ENCODE assay signal across 6 fruit fly cellular contexts in the genomic region with DNA sequence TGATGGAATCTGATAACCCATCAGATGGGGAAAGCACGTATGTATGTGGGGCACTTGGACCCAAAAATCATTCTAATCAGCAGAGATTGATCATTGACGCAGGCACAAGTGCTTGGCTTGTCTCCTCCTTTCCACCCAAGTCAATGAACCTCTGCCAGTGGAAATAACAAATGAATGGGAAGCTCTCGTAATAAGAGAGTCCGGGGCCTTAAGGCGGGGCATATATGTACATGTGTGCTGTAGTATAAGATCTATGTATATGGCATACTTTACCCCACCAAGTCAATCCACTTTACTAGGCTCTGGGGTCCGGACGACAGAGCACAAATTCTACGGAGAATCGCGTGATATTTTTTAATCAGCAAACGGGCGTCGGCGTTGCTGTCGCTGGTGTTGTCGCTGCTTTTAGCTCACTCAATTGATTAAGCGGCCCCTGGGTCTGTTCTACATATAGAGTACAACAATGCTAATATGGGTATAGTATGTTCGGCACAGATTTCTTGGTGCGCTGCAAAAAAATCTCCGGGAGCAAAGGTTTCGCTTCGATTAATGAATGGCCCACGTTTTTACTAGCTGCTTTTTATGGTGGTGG.
TF ChIP-seq lines count a peak whose summit lies in the region.

No protein-coding gene starts in this region.

- no peak for TF ChIP-seq CTCF in whole organism, embryonic (GFP tag; optimal IDR thresholded peaks at IDR 0.05; lab: Kevin White, UChicago)

TF ChIP-seq in whole organism, 6 proteins besides CTCF, POLR2A, EP300 and RAD21:
- peak; percentile 22 for TF ChIP-seq pan (optimal IDR thresholded peaks at IDR 0.05; lab: Kevin White, UChicago)
- no peak for TF ChIP-seq CG8478 (optimal IDR thresholded peaks at IDR 0.05; lab: Kevin White, UChicago)
- no peak for TF ChIP-seq psq (optimal IDR thresholded peaks at IDR 0.05; lab: Kevin White, UChicago)
- no peak for TF ChIP-seq Dll (optimal IDR thresholded peaks at IDR 0.05; lab: Kevin White, UChicago)
- TF ChIP-seq usp (GFP tag; optimal IDR thresholded peaks at IDR 0.05; lab: Kevin White, UChicago): no peak
- peak in 1 of 2 experiments; percentile 82 for TF ChIP-seq EcR (GFP tag; optimal IDR thresholded peaks at IDR 0.05; lab: Kevin White, UChicago)

TF ChIP-seq in whole organism, adult, 20 proteins besides CTCF, POLR2A, EP300 and RAD21 (continues in another document):
- TF ChIP-seq Crg-1 (GFP tag; optimal IDR thresholded peaks at IDR 0.05; lab: Kevin White, UChicago): peak; percentile 40
- peak; percentile 41 for TF ChIP-seq CG1620 (GFP tag; optimal IDR thresholded peaks at IDR 0.05; lab: Kevin White, UChicago)
- peak; percentile 23 for TF ChIP-seq bab1 (GFP tag; optimal IDR thresholded peaks at IDR 0.05; lab: Kevin White, UChicago)
- no peak for TF ChIP-seq CG5204 (GFP tag; optimal IDR thresholded peaks at IDR 0.05; lab: Kevin White, UChicago)
- TF ChIP-seq Mnt (GFP tag; optimal IDR thresholded peaks at IDR 0.05; lab: Kevin White, UChicago): peak; percentile 63
- TF ChIP-seq kay (GFP tag; lab: Kevin White, UChicago; ENCODE audit: borderline replicate concordance): no peak
- peak; percentile 22 for TF ChIP-seq CG11617 (GFP tag; optimal IDR thresholded peaks at IDR 0.05; lab: Kevin White, UChicago)
- TF ChIP-seq CG7101 (tag; optimal IDR thresholded peaks at IDR 0.05; lab: Kevin White, UChicago): peak; percentile 51
- peak; percentile 30 for TF ChIP-seq tj (GFP tag; optimal IDR thresholded peaks at IDR 0.05; lab: Kevin White, UChicago)
- TF ChIP-seq CG12768 (GFP tag; optimal IDR thresholded peaks at IDR 0.05; lab: Kevin White, UChicago): peak; percentile 93
- peak; percentile 78 for TF ChIP-seq CG33017 (tag; optimal IDR thresholded peaks at IDR 0.05; lab: Kevin White, UChicago)
- TF ChIP-seq cnc (optimal IDR thresholded peaks at IDR 0.05; lab: Kevin White, UChicago): no peak
- no peak for TF ChIP-seq Clk (GFP tag; optimal IDR thresholded peaks at IDR 0.05; lab: Kevin White, UChicago)
- TF ChIP-seq pad (GFP tag; optimal IDR thresholded peaks at IDR 0.05; lab: Kevin White, UChicago): peak; percentile 72
- peak; percentile 99 for TF ChIP-seq cic (GFP tag; optimal IDR thresholded peaks at IDR 0.05; lab: Kevin White, UChicago)
- peak; percentile 43 for TF ChIP-seq CG14711 (tag; optimal IDR thresholded peaks at IDR 0.05; lab: Kevin White, UChicago)

TF ChIP-seq in whole organism, embryonic, 481 proteins besides CTCF, POLR2A, EP300 and RAD21 (continues in another document):
- TF ChIP-seq exex (tag; optimal IDR thresholded peaks at IDR 0.05; lab: Kevin White, UChicago): peak; percentile 55
- TF ChIP-seq CG34376 (GFP tag; optimal IDR thresholded peaks at IDR 0.05; lab: Kevin White, UChicago): peak; percentile 96
- TF ChIP-seq lilli (GFP tag; optimal IDR thresholded peaks at IDR 0.05; lab: Kevin White, UChicago): peak; percentile 18
- peak; percentile 61 for TF ChIP-seq Hey (tag; optimal IDR thresholded peaks at IDR 0.05; lab: Kevin White, UChicago)
- no peak for TF ChIP-seq Nf-YC (tag; optimal IDR thresholded peaks at IDR 0.05; lab: Kevin White, UChicago)
- TF ChIP-seq nom (GFP tag; optimal IDR thresholded peaks at IDR 0.05; lab: Kevin White, UChicago): peak; percentile 55
- TF ChIP-seq CG2678 (tag; optimal IDR thresholded peaks at IDR 0.05; lab: Kevin White, UChicago): peak; percentile 30
- TF ChIP-seq CG10543 (GFP tag; optimal IDR thresholded peaks at IDR 0.05; lab: Kevin White, UChicago): peak; percentile 95
- no peak for TF ChIP-seq CG31365 (tag; optimal IDR thresholded peaks at IDR 0.05; lab: Kevin White, UChicago)
- peak; percentile 29 for TF ChIP-seq CG7786 (GFP tag; optimal IDR thresholded peaks at IDR 0.05; lab: Kevin White, UChicago)
- TF ChIP-seq Hmr (GFP tag; optimal IDR thresholded peaks at IDR 0.05; lab: Kevin White, UChicago): peak; percentile 23
- no peak for TF ChIP-seq CG9727 (GFP tag; optimal IDR thresholded peaks at IDR 0.05; lab: Kevin White, UChicago)
- peak; percentile 23 for TF ChIP-seq mirr (GFP tag; optimal IDR thresholded peaks at IDR 0.05; lab: Kevin White, UChicago)
- no peak for TF ChIP-seq psq (GFP tag; optimal IDR thresholded peaks at IDR 0.05; lab: Kevin White, UChicago)
- peak; percentile 62 for TF ChIP-seq grn (GFP tag; optimal IDR thresholded peaks at IDR 0.05; lab: Kevin White, UChicago)
- peak; percentile 37 for TF ChIP-seq Med (GFP tag; lab: Kevin White, UChicago)

TF ChIP-seq in whole organism, prepupa, 60 proteins besides CTCF, POLR2A, EP300 and RAD21 (continues in another document):
- TF ChIP-seq CG1621 (tag; optimal IDR thresholded peaks at IDR 0.05; lab: Kevin White, UChicago): peak; percentile 39
- 0 out of 3 replicates have a peak, but pooled peaks have one; percentile 35 for TF ChIP-seq CG8119 (GFP tag; IDR thresholded peaks at IDR 0.05; lab: Robert Waterston, UW)
- peak; percentile 5 to 73 for TF ChIP-seq ss (GFP tag; optimal IDR thresholded peaks at IDR 0.05; lab: Kevin White, UChicago)
- TF ChIP-seq CG16779 (tag; optimal IDR thresholded peaks at IDR 0.05; lab: Kevin White, UChicago): peak; percentile 52
- TF ChIP-seq vri (GFP tag; optimal IDR thresholded peaks at IDR 0.05; lab: Kevin White, UChicago): peak; percentile 55
- TF ChIP-seq fkh (GFP tag; optimal IDR thresholded peaks at IDR 0.05; lab: Kevin White, UChicago): peak; percentile 8
- TF ChIP-seq Eip78C (GFP tag; lab: Kevin White, UChicago): peak; percentile 77
- TF ChIP-seq CG11902 (GFP tag; optimal IDR thresholded peaks at IDR 0.05; lab: Kevin White, UChicago): no peak
- TF ChIP-seq CG6276 (GFP tag; optimal IDR thresholded peaks at IDR 0.05; lab: Kevin White, UChicago): peak; percentile 44
- TF ChIP-seq Smox (GFP tag; optimal IDR thresholded peaks at IDR 0.05; lab: Kevin White, UChicago): no peak
- peak; percentile 65; the same call in 2 of the 3 replicates for TF ChIP-seq CG6163 (GFP tag; IDR thresholded peaks at IDR 0.05; lab: Robert Waterston, UW)
- peak; percentile 61; the same call in 2 of the 3 replicates for TF ChIP-seq eg (GFP tag; IDR thresholded peaks at IDR 0.05; lab: Robert Waterston, UW)
- no peak for TF ChIP-seq CG8632 (GFP tag; optimal IDR thresholded peaks at IDR 0.05; lab: Kevin White, UChicago)
- TF ChIP-seq Eip75B (GFP tag; optimal IDR thresholded peaks at IDR 0.05; lab: Kevin White, UChicago): peak; percentile 31
- peak; percentile 89 for TF ChIP-seq svp (GFP tag; lab: Kevin White, UChicago)
- TF ChIP-seq Ets21C (GFP tag; optimal IDR thresholded peaks at IDR 0.05; lab: Kevin White, UChicago): no peak
- TF ChIP-seq Lpt (GFP tag; optimal IDR thresholded peaks at IDR 0.05; lab: Kevin White, UChicago): peak; percentile 32

TF ChIP-seq in whole organism, pupa, 21 proteins besides CTCF, POLR2A, EP300 and RAD21:
- TF ChIP-seq EcR (GFP tag; optimal IDR thresholded peaks at IDR 0.05; lab: Kevin White, UChicago) (peak; percentile 92), CG32121 (GFP tag; IDR thresholded peaks at IDR 0.05; lab: Robert Waterston, UW) (peak; percentile 36; the same call in 1 of the 2 replicates), CG12605 (GFP tag; IDR thresholded peaks at IDR 0.05; lab: Robert Waterston, UW) (peak; percentile 62; the same call in 1 of the 2 replicates), CG8301 (tag; optimal IDR thresholded peaks at IDR 0.05; lab: Kevin White, UChicago) (no peak), Snoo (tag; optimal IDR thresholded peaks at IDR 0.05; lab: Kevin White, UChicago) (no peak), CG17806 (tag; optimal IDR thresholded peaks at IDR 0.05; lab: Kevin White, UChicago) (no peak), Ets98B (GFP tag; IDR thresholded peaks at IDR 0.05; lab: Robert Waterston, UW) (peak; percentile 48)

TF ChIP-seq in whole organism, wandering third instar larva, 38 proteins besides CTCF, POLR2A, EP300 and RAD21:
- TF ChIP-seq N (GFP tag; optimal IDR thresholded peaks at IDR 0.05; lab: Kevin White, UChicago) (no peak), dl (GFP tag; optimal IDR thresholded peaks at IDR 0.05; lab: Kevin White, UChicago; ENCODE audit: insufficient read depth in 1 of 2, partially characterized antibody in 2 of 2) (no peak), br (GFP tag; optimal IDR thresholded peaks at IDR 0.05; lab: Kevin White, UChicago) (peak; percentile 33), Hnf4 (GFP tag; optimal IDR thresholded peaks at IDR 0.05; lab: Kevin White, UChicago) (peak; percentile 22), fru (GFP tag; optimal IDR thresholded peaks at IDR 0.05; lab: Kevin White, UChicago) (no peak), woc (GFP tag; optimal IDR thresholded peaks at IDR 0.05; lab: Kevin White, UChicago) (no peak), brk (GFP tag; optimal IDR thresholded peaks at IDR 0.05; lab: Kevin White, UChicago) (no peak), usp (GFP tag; optimal IDR thresholded peaks at IDR 0.05; lab: Kevin White, UChicago) (no peak), Hr83 (GFP tag; optimal IDR thresholded peaks at IDR 0.05; lab: Kevin White, UChicago; ENCODE audit: poor library complexity, severe bottlenecking) (peak; percentile 0), Dif (GFP tag; optimal IDR thresholded peaks at IDR 0.05; lab: Kevin White, UChicago; ENCODE audit: partially characterized antibody) (no peak), OdsH (GFP tag; optimal IDR thresholded peaks at IDR 0.05; lab: Kevin White, UChicago) (peak; percentile 13), sage (GFP tag; optimal IDR thresholded peaks at IDR 0.05; lab: Kevin White, UChicago) (no peak), pan (optimal IDR thresholded peaks at IDR 0.05; lab: Kevin White, UChicago) (no peak), CG9705 (GFP tag; optimal IDR thresholded peaks at IDR 0.05; lab: Kevin White, UChicago) (no peak), Vsx2 (GFP tag; optimal IDR thresholded peaks at IDR 0.05; lab: Kevin White, UChicago; ENCODE audit: partially characterized antibody) (no peak), Rel (GFP tag; optimal IDR thresholded peaks at IDR 0.05; lab: Kevin White, UChicago) (no peak), Rel (tag; optimal IDR thresholded peaks at IDR 0.05; lab: Kevin White, UChicago) (peak; percentile 83), CrebA (GFP tag; optimal IDR thresholded peaks at IDR 0.05; lab: Kevin White, UChicago; ENCODE audit: borderline replicate concordance) (no peak), ey (GFP tag; optimal IDR thresholded peaks at IDR 0.05; lab: Kevin White, UChicago) (no peak), Myc (optimal IDR thresholded peaks at IDR 0.05; lab: Kevin White, UChicago) (no peak), dsf (GFP tag; optimal IDR thresholded peaks at IDR 0.05; lab: Kevin White, UChicago; ENCODE audit: borderline replicate concordance) (no peak), h (GFP tag; optimal IDR thresholded peaks at IDR 0.05; lab: Kevin White, UChicago) (peak; percentile 42), HLH106 (tag; optimal IDR thresholded peaks at IDR 0.05; lab: Kevin White, UChicago) (no peak), Hr78 (GFP tag; optimal IDR thresholded peaks at IDR 0.05; lab: Kevin White, UChicago) (no peak), rgr (GFP tag; optimal IDR thresholded peaks at IDR 0.05; lab: Kevin White, UChicago) (peak; percentile 8)
